Fruit fly (Drosophila melanogaster) whole organism, embryonic: ENCODE results near the gene PGRP-LF.

Experiments
- Abd-B ChIP-seq: fragments of 200-800 bp; sonication (Bioruptor generic); optimal IDR thresholded peaks from 2 replicates; lab custom pipeline; 2018; ENCODE audit warnings: missing biosample characterization, mild to moderate bottlenecking, missing genetic modification characterization, moderate library complexity
- B-H1 ChIP-seq: fragments of 200-800 bp; sonication (Bioruptor generic); IDR thresholded peaks from 3 replicates; pipeline ENCODE4 v1.3.6; 2022; ENCODE audit warnings: missing biosample characterization, missing genetic modification characterization
- Blimp-1 ChIP-seq: fragments of 200-800 bp; sonication (Bioruptor generic); optimal IDR thresholded peaks from 3 replicates; lab custom pipeline; 2018; ENCODE audit warnings: missing biosample characterization, missing genetic modification characterization, mild to moderate bottlenecking, moderate library complexity, missing genetic modification reagents
- CG11696 ChIP-seq: fragments of 200-800 bp; sonication (Bioruptor generic); IDR thresholded peaks from 2 replicates; pipeline ENCODE4 v1.3.6; 2022; ENCODE audit warnings: missing biosample characterization, missing genetic modification characterization
- CG12236 ChIP-seq: fragments of 200-800 bp; sonication (Bioruptor generic); optimal IDR thresholded peaks from 2 replicates; lab custom pipeline; 2016; ENCODE audit warnings: missing biosample characterization, missing genetic modification characterization
- CG12391 ChIP-seq: fragments of 200-800 bp; sonication (Bioruptor generic); optimal IDR thresholded peaks from 3 replicates; lab custom pipeline; 2018; ENCODE audit warnings: missing biosample characterization, mild to moderate bottlenecking, missing genetic modification characterization, moderate library complexity
- CG12659 ChIP-seq: fragments of 200-800 bp; sonication (Bioruptor generic); optimal IDR thresholded peaks from 3 replicates; lab custom pipeline; 2017; ENCODE audit warnings: mild to moderate bottlenecking, missing biosample characterization, missing genetic modification reagents, missing genetic modification characterization
- CG13296 ChIP-seq: fragments of 200-800 bp; sonication (Bioruptor generic); optimal IDR thresholded peaks from 3 replicates; lab custom pipeline; 2018; ENCODE audit warnings: missing biosample characterization, mild to moderate bottlenecking, missing genetic modification characterization
- CG14860 ChIP-seq: fragments of 200-800 bp; sonication (Bioruptor generic); IDR thresholded peaks from 3 replicates; pipeline ENCODE4 v1.3.6; 2022; ENCODE audit warnings: missing biosample characterization, missing genetic modification characterization; ENCODE audit not compliant: partially characterized antibody
- CG15479 ChIP-seq: fragments of 200-800 bp; sonication (Bioruptor generic); optimal IDR thresholded peaks from 3 replicates; lab custom pipeline; 2019; ENCODE audit warnings: missing biosample characterization, mild to moderate bottlenecking, missing genetic modification characterization, moderate library complexity
- CG1647 ChIP-seq: fragments of 200-800 bp; sonication (Bioruptor generic); optimal IDR thresholded peaks from 3 replicates; lab custom pipeline; 2016; ENCODE audit warnings: missing biosample characterization, missing genetic modification characterization
- CG17359 ChIP-seq: fragments of 200-800 bp; sonication (Bioruptor generic); optimal IDR thresholded peaks from 3 replicates; lab custom pipeline; 2018; ENCODE audit warnings: missing biosample characterization, mild to moderate bottlenecking, missing genetic modification characterization, moderate library complexity
- CG18476 ChIP-seq: fragments of 200-800 bp; sonication (Bioruptor generic); optimal IDR thresholded peaks from 2 replicates; lab custom pipeline; 2016; ENCODE audit warnings: missing biosample characterization, mild to moderate bottlenecking, missing genetic modification characterization
- CG31441 ChIP-seq: fragments of 200-800 bp; sonication (Bioruptor generic); IDR thresholded peaks from 2 replicates; pipeline ENCODE4 v1.3.6; 2022; ENCODE audit warnings: missing biosample characterization, missing genetic modification characterization
- CG32767 ChIP-seq: fragments of 200-800 bp; sonication (Bioruptor generic); IDR thresholded peaks from 2 replicates; pipeline ENCODE4 v1.3.6; 2022; ENCODE audit warnings: missing biosample characterization, missing genetic modification characterization
- CG4328 ChIP-seq: fragments of 200-800 bp; sonication (Bioruptor generic); optimal IDR thresholded peaks from 3 replicates; lab custom pipeline; 2017; ENCODE audit warnings: missing biosample characterization, missing genetic modification reagents, missing genetic modification characterization
- CG4360 ChIP-seq: fragments of 200-800 bp; sonication (Bioruptor generic); IDR thresholded peaks from 2 replicates; pipeline ENCODE4 v1.3.6; 2022; ENCODE audit warnings: missing biosample characterization, missing genetic modification characterization
- CG4820 ChIP-seq: fragments of 200-800 bp; sonication (Bioruptor generic); optimal IDR thresholded peaks from 3 replicates; lab custom pipeline; 2016; ENCODE audit warnings: missing biosample characterization, missing genetic modification characterization
- CG6689 ChIP-seq: fragments of 200-800 bp; sonication (Bioruptor generic); IDR thresholded peaks from 2 replicates; pipeline ENCODE4 v1.3.6; 2022; ENCODE audit warnings: missing biosample characterization, missing genetic modification characterization
- CG6813 ChIP-seq: fragments of 200-800 bp; sonication (Bioruptor generic); optimal IDR thresholded peaks from 2 replicates; lab custom pipeline; 2017; ENCODE audit warnings: missing biosample characterization, missing genetic modification characterization, mild to moderate bottlenecking, moderate library complexity, missing genetic modification reagents
- CG8359 ChIP-seq: fragments of 200-800 bp; sonication (Bioruptor generic); optimal IDR thresholded peaks from 2 replicates; lab custom pipeline; 2017; ENCODE audit warnings: missing biosample characterization, mild to moderate bottlenecking, missing genetic modification characterization, borderline replicate concordance
- CG8944 ChIP-seq: fragments of 200-800 bp; sonication (Bioruptor generic); optimal IDR thresholded peaks from 3 replicates; lab custom pipeline; 2016; ENCODE audit warnings: missing biosample characterization, missing genetic modification characterization
- Dek ChIP-seq: fragments of 200-800 bp; sonication (Bioruptor generic); optimal IDR thresholded peaks from 3 replicates; lab custom pipeline; 2019; ENCODE audit warnings: missing biosample characterization, mild to moderate bottlenecking, missing genetic modification characterization, moderate library complexity
- Dip2 ChIP-seq: fragments of 200-800 bp; sonication (Bioruptor generic); IDR thresholded peaks from 2 replicates; pipeline ENCODE4 v1.3.6; 2022; ENCODE audit warnings: missing biosample characterization, missing genetic modification characterization
- Dll ChIP-seq: fragments of 200-800 bp; sonication (Bioruptor generic); IDR thresholded peaks from 4 replicates; pipeline ENCODE4 v1.3.6; 2022; ENCODE audit warnings: missing biosample characterization, missing genetic modification characterization; ENCODE audit not compliant: partially characterized antibody
- HmgD ChIP-seq: fragments of 200-800 bp; sonication (Bioruptor generic); optimal IDR thresholded peaks from 3 replicates; lab custom pipeline; 2016; ENCODE audit warnings: missing biosample characterization, missing genetic modification characterization
- Kr ChIP-seq: fragments of 200-800 bp; sonication (Bioruptor generic); optimal IDR thresholded peaks from 2 replicates; lab custom pipeline; 2017; ENCODE audit warnings: missing biosample characterization, mild to moderate bottlenecking, missing genetic modification characterization
- Lpt ChIP-seq: fragments of >200 bp; optimal IDR thresholded peaks from 2 replicates; lab custom pipeline; 2018; ENCODE audit warnings: missing biosample characterization, missing genetic modification characterization
- MTF-1 ChIP-seq: fragments of 200-800 bp; sonication (Bioruptor generic); optimal IDR thresholded peaks from 2 replicates; lab custom pipeline; 2018; ENCODE audit warnings: missing biosample characterization, mild to moderate bottlenecking, missing genetic modification characterization, borderline replicate concordance
- NC2α ChIP-seq: fragments of 200-800 bp; sonication (Bioruptor generic); optimal IDR thresholded peaks from 2 replicates; lab custom pipeline; 2016; ENCODE audit warnings: missing biosample characterization, missing genetic modification characterization
- NC2β ChIP-seq: fragments of 200-800 bp; sonication (Bioruptor generic); optimal IDR thresholded peaks from 2 replicates; lab custom pipeline; 2016; ENCODE audit warnings: missing biosample characterization, missing genetic modification characterization
- Rfx ChIP-seq: fragments of 200-800 bp; sonication (Bioruptor generic); IDR thresholded peaks from 2 replicates; pipeline ENCODE4 v1.3.6; 2022; ENCODE audit warnings: missing biosample characterization, missing genetic modification characterization
- Scr ChIP-seq: fragments of 200-800 bp; sonication (Bioruptor generic); IDR thresholded peaks from 2 replicates; pipeline ENCODE4 v1.3.6; 2022; ENCODE audit warnings: missing biosample characterization, missing genetic modification characterization; ENCODE audit not compliant: partially characterized antibody
- Tbp ChIP-seq: fragments of >200 bp; optimal IDR thresholded peaks from 2 replicates; lab custom pipeline; 2018; ENCODE audit warnings: missing biosample characterization, missing genetic modification characterization
- Vsx1 ChIP-seq: fragments of 200-800 bp; sonication (Bioruptor generic); optimal IDR thresholded peaks from 2 replicates; lab custom pipeline; 2017; ENCODE audit warnings: missing biosample characterization, mild to moderate bottlenecking, missing genetic modification characterization, missing genetic modification reagents
- amos ChIP-seq: fragments of 200-800 bp; sonication (Bioruptor generic); IDR thresholded peaks from 2 replicates; pipeline ENCODE4 v1.3.6; 2022; ENCODE audit warnings: missing biosample characterization, missing genetic modification characterization; ENCODE audit not compliant: partially characterized antibody
- corto ChIP-seq: fragments of 200-800 bp; sonication (Bioruptor generic); optimal IDR thresholded peaks from 2 replicates; lab custom pipeline; 2016; ENCODE audit warnings: missing biosample characterization, mild to moderate bottlenecking, missing genetic modification characterization, moderate library complexity
- croc ChIP-seq: fragments of 200-800 bp; sonication (Bioruptor generic); conservative IDR thresholded peaks from 3 replicates; pipeline ENCODE4 v1.3.6; 2022; ENCODE audit warnings: missing biosample characterization, missing genetic modification characterization
- dysf ChIP-seq: fragments of 200-800 bp; sonication (Bioruptor generic); IDR thresholded peaks from 3 replicates; pipeline ENCODE4 v1.3.6; 2022; ENCODE audit warnings: missing biosample characterization, missing genetic modification characterization
- gcm2 ChIP-seq: fragments of 200-800 bp; sonication (Bioruptor generic); optimal IDR thresholded peaks from 2 replicates; lab custom pipeline; 2016; ENCODE audit warnings: missing biosample characterization, missing genetic modification characterization
- lilli ChIP-seq: fragments of 200-800 bp; sonication (Bioruptor generic); optimal IDR thresholded peaks from 3 replicates; lab custom pipeline; 2016; ENCODE audit warnings: missing biosample characterization, missing genetic modification characterization
- luna ChIP-seq: fragments of 200-800 bp; sonication (Bioruptor generic); optimal IDR thresholded peaks from 2 replicates; lab custom pipeline; 2016; ENCODE audit warnings: missing biosample characterization, missing genetic modification characterization
- pnt ChIP-seq: fragments of 200-800 bp; sonication (Bioruptor generic); optimal IDR thresholded peaks from 3 replicates; lab custom pipeline; 2016; ENCODE audit warnings: missing biosample characterization, missing genetic modification characterization
- prd ChIP-seq, 3 experiments: fragments of >200 bp in 2 of 3; fragments of 200-800 bp in 1 of 3; sonication (Bioruptor generic) in 1 of 3; optimal IDR thresholded peaks in 2 of 3; IDR thresholded peaks in 1 of 3; 2 replicates in 2 of 3; 3 replicates in 1 of 3; pipeline versions ENCODE4 v1.3.6 to Lab custom; 2017 to 2022; ENCODE audit warnings: missing biosample characterization in 1 of 3, missing genetic modification characterization in 1 of 3
- ranshi ChIP-seq: fragments of 200-800 bp; sonication (Bioruptor generic); IDR thresholded peaks from 2 replicates; pipeline ENCODE4 v1.3.6; 2022; ENCODE audit warnings: missing biosample characterization, missing genetic modification characterization
- sim ChIP-seq: fragments of 200-800 bp; sonication (Bioruptor generic); IDR thresholded peaks from 2 replicates; pipeline ENCODE4 v1.3.6; 2022; ENCODE audit warnings: missing biosample characterization, missing genetic modification characterization
- stwl ChIP-seq: fragments of 200-800 bp; sonication (Bioruptor generic); optimal IDR thresholded peaks from 3 replicates; lab custom pipeline; 2018; ENCODE audit warnings: missing biosample characterization, mild to moderate bottlenecking, missing genetic modification characterization, moderate library complexity
- tin ChIP-seq: fragments of 200-800 bp; sonication (Bioruptor generic); optimal IDR thresholded peaks from 3 replicates; lab custom pipeline; 2016; ENCODE audit warnings: missing biosample characterization, missing genetic modification characterization
- trem ChIP-seq: fragments of 200-800 bp; optimal IDR thresholded peaks from 3 replicates; lab custom pipeline; 2019; ENCODE audit warnings: missing biosample characterization, mild to moderate bottlenecking, missing genetic modification characterization, moderate library complexity
- wdn ChIP-seq: fragments of 200-800 bp; sonication (Bioruptor generic); IDR thresholded peaks from 2 replicates; pipeline ENCODE4 v1.3.6; 2022; ENCODE audit warnings: missing biosample characterization, missing genetic modification characterization

Gene PGRP-LF

dm6 chr3L:9397156-9397555 lies 47.7 kb downstream of the PGRP-LF start (continued):
- TF ChIP-seq Blimp-1 (GFP tag; lab: Kevin White, UChicago): peak; percentile 58
- TF ChIP-seq B-H1: peak; percentile 15; the same call in 1 of the 3 replicates
- no peak for TF ChIP-seq croc (GFP tag; lab: Robert Waterston, UW)
- TF ChIP-seq Dip2 (GFP tag; lab: Robert Waterston, UW): no peak
- peak; percentile 17 for TF ChIP-seq lilli
- TF ChIP-seq Scr (GFP tag; lab: Robert Waterston, UW): no peak
- no peak for TF ChIP-seq corto
- TF ChIP-seq CG11696 (GFP tag; lab: Robert Waterston, UW): 0 out of 2 replicates have a peak, but pooled peaks have one; percentile 6
- TF ChIP-seq stwl (tag; lab: Kevin White, UChicago): no peak
- peak; percentile 12 for TF ChIP-seq CG15479
- no peak for TF ChIP-seq gcm2
- peak; percentile 84 for TF ChIP-seq CG13296 (GFP tag; lab: Kevin White, UChicago)
- no peak for TF ChIP-seq Lpt
- peak; percentile 2 for TF ChIP-seq Kr (GFP tag; lab: Kevin White, UChicago)
- TF ChIP-seq CG12659 (GFP tag; lab: Kevin White, UChicago): peak; percentile 20
- TF ChIP-seq Vsx1 (GFP tag; lab: Kevin White, UChicago): peak; percentile 83
- no peak for TF ChIP-seq CG6689
- peak; percentile 51; the same call in 1 of the 2 replicates for TF ChIP-seq ranshi (GFP tag; lab: Robert Waterston, UW)
- peak; percentile 5; the same call in 1 of the 3 replicates for TF ChIP-seq dysf (GFP tag; lab: Robert Waterston, UW)
- peak; percentile 82 for TF ChIP-seq luna (GFP tag; lab: Kevin White, UChicago)
- TF ChIP-seq CG31441 (GFP tag; lab: Robert Waterston, UW): peak; percentile 35; the same call in 1 of the 2 replicates
- peak; percentile 24 for TF ChIP-seq tin (GFP tag; lab: Kevin White, UChicago)
- peak; percentile 69 for TF ChIP-seq CG1647 (GFP tag; lab: Kevin White, UChicago)
- TF ChIP-seq CG4328 (GFP tag; lab: Kevin White, UChicago): peak; percentile 70
- TF ChIP-seq prd (optimal IDR thresholded peaks at IDR 0.05; lab: Kevin White, UChicago): no peak
- no peak for TF ChIP-seq prd (GFP tag; IDR thresholded peaks at IDR 0.05; lab: Robert Waterston, UW)
- TF ChIP-seq trem (tag; lab: Kevin White, UChicago): peak; percentile 13
- peak; percentile 9 for TF ChIP-seq NC2β
- TF ChIP-seq CG12391 (tag; lab: Kevin White, UChicago): peak; percentile 6
- no peak for TF ChIP-seq NC2α (GFP tag; lab: Kevin White, UChicago)
- peak; percentile 90 for TF ChIP-seq CG6813
- TF ChIP-seq CG32767 (GFP tag; lab: Robert Waterston, UW): no peak
- peak; percentile 56 for TF ChIP-seq CG8359
- peak; percentile 25 for TF ChIP-seq pnt (GFP tag; lab: Kevin White, UChicago)
- TF ChIP-seq HmgD (GFP tag; lab: Kevin White, UChicago): no peak
- TF ChIP-seq Tbp (GFP tag; lab: Kevin White, UChicago): no peak
- TF ChIP-seq CG17359: peak; percentile 78
- TF ChIP-seq Dek (tag; lab: Kevin White, UChicago): peak; percentile 40
- TF ChIP-seq CG4360 (GFP tag; lab: Robert Waterston, UW): no peak
- peak; percentile 12 for TF ChIP-seq CG4820 (GFP tag; lab: Kevin White, UChicago)
- TF ChIP-seq CG18476 (GFP tag; lab: Kevin White, UChicago): peak; percentile 35
- no peak for TF ChIP-seq CG8944 (GFP tag; lab: Kevin White, UChicago)
- TF ChIP-seq MTF-1: peak; percentile 87
- TF ChIP-seq CG14860 (GFP tag; lab: Robert Waterston, UW): no peak
- TF ChIP-seq CG12236 (GFP tag; lab: Kevin White, UChicago): peak; percentile 26
- no peak for TF ChIP-seq amos (GFP tag; lab: Robert Waterston, UW)
- TF ChIP-seq Rfx (GFP tag; lab: Robert Waterston, UW): peak; percentile 69
- TF ChIP-seq Abd-B (GFP tag; lab: Kevin White, UChicago): no peak
- TF ChIP-seq wdn (GFP tag; lab: Robert Waterston, UW): 0 out of 2 replicates have a peak, but pooled peaks have one; percentile 28
- no peak for TF ChIP-seq sim (GFP tag; lab: Robert Waterston, UW)
- no peak for TF ChIP-seq Dll (GFP tag; lab: Robert Waterston, UW)
